Worm (Caenorhabditis elegans): Measurements from ENCODE around the gene zip-12.

zip-12 gene

DNA sequence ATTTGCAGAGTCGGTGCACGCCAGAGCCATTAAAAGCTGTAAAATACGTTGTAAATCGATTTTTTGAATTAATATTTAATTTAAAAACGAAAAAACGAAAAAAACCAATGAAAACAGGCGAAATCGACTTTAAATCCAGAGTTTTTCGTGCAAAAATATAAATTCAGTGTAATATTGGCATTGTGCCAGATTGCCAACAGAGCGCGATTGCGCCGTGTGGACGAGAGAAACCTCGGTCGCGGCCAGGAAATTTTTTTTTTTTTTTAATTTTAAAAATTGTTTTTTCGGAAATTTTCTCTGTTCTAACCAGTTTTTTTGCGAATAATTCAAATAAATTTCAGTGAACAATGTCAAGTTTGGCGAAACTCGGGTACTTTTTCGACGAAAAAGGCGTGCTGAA, 23.6 kb downstream of the zip-12 start, which contains the start of the genes pph-4.1 and Y75B8A.31 (continued):
- no peak for TF ChIP-seq nhr-27 (tag; optimal IDR thresholded peaks at IDR 0.05)
- TF ChIP-seq K12H6.12 (tag; optimal IDR thresholded peaks at IDR 0.05) = peak; percentile 29
- TF ChIP-seq ceh-79 (tag; optimal IDR thresholded peaks at IDR 0.05) = no peak
- TF ChIP-seq ceh-100 (GFP tag; IDR thresholded peaks at IDR 0.05) = peak; percentile 40; the same call in 1 of the 2 replicates
- TF ChIP-seq lin-40 (tag; optimal IDR thresholded peaks at IDR 0.05) = peak; percentile 79
- TF ChIP-seq F33H1.4 (GFP tag; IDR thresholded peaks at IDR 0.05) = peak; percentile 70
- TF ChIP-seq nfyb-1 (GFP tag; IDR thresholded peaks at IDR 0.05) = peak; percentile 61; the same call in 1 of the 2 replicates
- peak; percentile 82 for TF ChIP-seq Y53G8AR.9 (GFP tag; conservative IDR thresholded peaks at IDR 0.05)
- TF ChIP-seq hsf-1 (GFP tag; IDR thresholded peaks at IDR 0.05) = no peak
- TF ChIP-seq bed-2 (GFP tag; IDR thresholded peaks at IDR 0.05) = no peak
- peak; percentile 19 for TF ChIP-seq athp-1 (tag; optimal IDR thresholded peaks at IDR 0.05)
- TF ChIP-seq bed-1 (GFP tag; IDR thresholded peaks at IDR 0.05) = no peak
- TF ChIP-seq lsy-27 (tag; optimal IDR thresholded peaks at IDR 0.05; ENCODE audit: borderline replicate concordance, insufficient read depth) = no peak
- TF ChIP-seq ztf-18 (tag; optimal IDR thresholded peaks at IDR 0.05) = peak; percentile 26
- no peak for TF ChIP-seq F52B5.7 (tag; optimal IDR thresholded peaks at IDR 0.05)
- TF ChIP-seq rcor-1 (GFP tag; IDR thresholded peaks at IDR 0.05) = peak; percentile 76
- no peak for TF ChIP-seq mxl-1 (tag; optimal IDR thresholded peaks at IDR 0.05)
- peak; percentile 43; the same call in 1 of the 2 replicates for TF ChIP-seq hmg-1.2 (GFP tag; IDR thresholded peaks at IDR 0.05)
- TF ChIP-seq nhr-179 (tag; optimal IDR thresholded peaks at IDR 0.05) = no peak
- TF ChIP-seq ccch-3 (GFP tag; optimal IDR thresholded peaks at IDR 0.05) = no peak
- no peak for TF ChIP-seq repo-1 (tag; optimal IDR thresholded peaks at IDR 0.05)
- TF ChIP-seq snpc-4 (GFP tag; optimal IDR thresholded peaks at IDR 0.05) = no peak
- peak in 2 of 4 experiments; percentile 64 to 70 for TF ChIP-seq snpc-4 (tag; optimal IDR thresholded peaks at IDR 0.05)
- peak; percentile 73 for TF ChIP-seq F23B12.7 (tag; optimal IDR thresholded peaks at IDR 0.05; ENCODE audit: insufficient read depth)
- no peak for TF ChIP-seq B0261.1 (tag; optimal IDR thresholded peaks at IDR 0.05)
- peak; percentile 11 for TF ChIP-seq dpl-1 (GFP tag; optimal IDR thresholded peaks at IDR 0.05)
- 0 out of 2 replicates have a peak, but pooled peaks have one; percentile 71 for TF ChIP-seq ekl-4 (GFP tag; IDR thresholded peaks at IDR 0.05)
- peak; percentile 34 for TF ChIP-seq madf-10 (tag; optimal IDR thresholded peaks at IDR 0.05)
- peak; percentile 87 for TF ChIP-seq ceh-91 (GFP tag; IDR thresholded peaks at IDR 0.05)
- TF ChIP-seq lin-35 (GFP tag; optimal IDR thresholded peaks at IDR 0.05) = peak in 1 of 3 experiments; percentile 30
- peak; percentile 59 for TF ChIP-seq snpc-3.4 (tag; optimal IDR thresholded peaks at IDR 0.05)
- TF ChIP-seq ceh-40 (GFP tag; IDR thresholded peaks at IDR 0.05) = no peak
- no peak for TF ChIP-seq fkh-3 (tag; optimal IDR thresholded peaks at IDR 0.05)
- TF ChIP-seq pbrm-1 (GFP tag; IDR thresholded peaks at IDR 0.05) = peak; percentile 78; the same call in 1 of the 2 replicates
- TF ChIP-seq snpc-1.3 (tag; optimal IDR thresholded peaks at IDR 0.05; ENCODE audit: insufficient read depth) = peak; percentile 45
- TF ChIP-seq snpc-1.1 (tag; optimal IDR thresholded peaks at IDR 0.05; ENCODE audit: insufficient read depth) = peak; percentile 48
- no peak for TF ChIP-seq F57C9.4 (tag; optimal IDR thresholded peaks at IDR 0.05)
- no peak for TF ChIP-seq atf-7 (tag; optimal IDR thresholded peaks at IDR 0.05)
- no peak for TF ChIP-seq nfya-2 (GFP tag; IDR thresholded peaks at IDR 0.05)
- TF ChIP-seq F10E7.11 (tag; optimal IDR thresholded peaks at IDR 0.05) = no peak
- TF ChIP-seq cebp-1 (GFP tag; IDR thresholded peaks at IDR 0.05) = peak; percentile 62; the same call in 1 of the 2 replicates
- TF ChIP-seq cebp-1 (tag; optimal IDR thresholded peaks at IDR 0.05) = peak; percentile 69
- TF ChIP-seq sea-2 (GFP tag; IDR thresholded peaks at IDR 0.05) = no peak
- TF ChIP-seq akir-1 (GFP tag; optimal IDR thresholded peaks at IDR 0.05) = no peak
- TF ChIP-seq ZK185.1 (tag; optimal IDR thresholded peaks at IDR 0.05; ENCODE audit: poor library complexity, severe bottlenecking) = no peak
- peak; percentile 58 for TF ChIP-seq tlf-1 (GFP tag; optimal IDR thresholded peaks at IDR 0.05)
- TF ChIP-seq F55B11.4 (tag; optimal IDR thresholded peaks at IDR 0.05; ENCODE audit: borderline replicate concordance, insufficient read depth) = no peak
- no peak for TF ChIP-seq C17E4.6 (GFP tag; IDR thresholded peaks at IDR 0.05)
